Fruit fly (Drosophila melanogaster) whole organism, embryonic: Measurements from ENCODE around the gene ph-d.
A peak's percentile ranks its signal among the peaks of the same experiment; 100 is the strongest.

ENCODE experiments used
- Abd-B ChIP-seq: fragments of 200-800 bp; sonication (Bioruptor generic); optimal IDR thresholded peaks from 2 replicates; lab custom pipeline; 2018; ENCODE audit warnings: missing biosample characterization, mild to moderate bottlenecking, missing genetic modification characterization, moderate library complexity
- Bgb ChIP-seq: fragments of 200-800 bp; sonication (Bioruptor generic); IDR thresholded peaks from 2 replicates; pipeline ENCODE4 v1.3.6; 2022; ENCODE audit warnings: missing biosample characterization, missing genetic modification characterization; ENCODE audit not compliant: partially characterized antibody
- CG12744 ChIP-seq: fragments of 200-800 bp; sonication (Bioruptor generic); optimal IDR thresholded peaks from 2 replicates; lab custom pipeline; 2016; ENCODE audit warnings: missing biosample characterization, missing genetic modification characterization
- CG13287 ChIP-seq: fragments of 200-800 bp; sonication (Bioruptor generic); IDR thresholded peaks from 2 replicates; pipeline ENCODE4 v1.3.6; 2022; ENCODE audit warnings: missing biosample characterization, missing genetic modification characterization; ENCODE audit not compliant: partially characterized antibody
- CG15514 ChIP-seq: fragments of 200-800 bp; sonication (Bioruptor generic); optimal IDR thresholded peaks from 3 replicates; lab custom pipeline; 2017; ENCODE audit warnings: missing biosample characterization, missing genetic modification characterization, mild to moderate bottlenecking, moderate library complexity, missing genetic modification reagents
- CG18011 ChIP-seq: fragments of 200-800 bp; sonication (Bioruptor generic); optimal IDR thresholded peaks from 2 replicates; lab custom pipeline; 2017; ENCODE audit warnings: missing biosample characterization, missing genetic modification characterization, mild to moderate bottlenecking, moderate library complexity, missing genotype
- CG2875 ChIP-seq: fragments of 200-800 bp; sonication (Bioruptor generic); optimal IDR thresholded peaks from 2 replicates; lab custom pipeline; 2017; ENCODE audit warnings: missing biosample characterization, mild to moderate bottlenecking, missing genetic modification characterization, missing genetic modification reagents
- CG2889 ChIP-seq: fragments of 200-800 bp; sonication (Bioruptor generic); IDR thresholded peaks from 3 replicates; pipeline ENCODE4 v1.3.6; 2022; ENCODE audit warnings: missing biosample characterization, missing genetic modification characterization
- CG30431 ChIP-seq: fragments of 200-800 bp; sonication (Bioruptor generic); optimal IDR thresholded peaks from 2 replicates; lab custom pipeline; 2017; ENCODE audit warnings: missing biosample characterization, missing genetic modification characterization
- CG34376 ChIP-seq: fragments of 200-800 bp; sonication (Bioruptor generic); optimal IDR thresholded peaks from 2 replicates; lab custom pipeline; 2018; ENCODE audit warnings: missing biosample characterization, mild to moderate bottlenecking, missing genetic modification characterization
- CG4820 ChIP-seq: fragments of 200-800 bp; sonication (Bioruptor generic); optimal IDR thresholded peaks from 3 replicates; lab custom pipeline; 2016; ENCODE audit warnings: missing biosample characterization, missing genetic modification characterization
- CG6683 ChIP-seq: fragments of 200-800 bp; sonication (Bioruptor generic); optimal IDR thresholded peaks from 2 replicates; lab custom pipeline; 2017; ENCODE audit warnings: missing biosample characterization, mild to moderate bottlenecking, missing genetic modification characterization, missing genetic modification reagents
- D19A ChIP-seq: fragments of 200-800 bp; optimal IDR thresholded peaks from 3 replicates; lab custom pipeline; 2019; ENCODE audit warnings: missing biosample characterization, mild to moderate bottlenecking, missing genetic modification characterization, moderate library complexity
- D19B ChIP-seq: fragments of 200-800 bp; sonication (Bioruptor generic); optimal IDR thresholded peaks from 2 replicates; lab custom pipeline; 2017; ENCODE audit warnings: missing biosample characterization, mild to moderate bottlenecking, missing genetic modification characterization
- Dek ChIP-seq: fragments of 200-800 bp; sonication (Bioruptor generic); optimal IDR thresholded peaks from 3 replicates; lab custom pipeline; 2019; ENCODE audit warnings: missing biosample characterization, mild to moderate bottlenecking, missing genetic modification characterization, moderate library complexity
- Dref ChIP-seq: fragments of 200-800 bp; sonication (Bioruptor generic); IDR thresholded peaks from 2 replicates; pipeline ENCODE4 v1.3.6; 2022; ENCODE audit warnings: missing biosample characterization, missing genetic modification characterization
- Ets65A ChIP-seq: fragments of 200-800 bp; sonication (Bioruptor generic); peaks from one replicate; lab custom pipeline; 2016; ENCODE audit warnings: missing biosample characterization, missing genetic modification characterization
- H15 ChIP-seq: fragments of 200-800 bp; sonication (Bioruptor generic); IDR thresholded peaks from 3 replicates; pipeline ENCODE4 v1.3.6; 2022; ENCODE audit warnings: missing biosample characterization, missing genetic modification characterization
- HLHmδ ChIP-seq: fragments of 200-800 bp; sonication (Bioruptor generic); optimal IDR thresholded peaks from 2 replicates; lab custom pipeline; 2018; ENCODE audit warnings: missing biosample characterization, mild to moderate bottlenecking, missing genetic modification characterization, moderate library complexity
- Lpt ChIP-seq: fragments of >200 bp; optimal IDR thresholded peaks from 2 replicates; lab custom pipeline; 2018; ENCODE audit warnings: missing biosample characterization, missing genetic modification characterization
- MESR4 ChIP-seq: fragments of 200-800 bp; sonication (Bioruptor generic); optimal IDR thresholded peaks from 2 replicates; lab custom pipeline; 2018; ENCODE audit warnings: missing biosample characterization, mild to moderate bottlenecking, missing genetic modification characterization, moderate library complexity
- Myb ChIP-seq: fragments of 200-800 bp; sonication (Bioruptor generic); optimal IDR thresholded peaks from 2 replicates; lab custom pipeline; 2016; ENCODE audit warnings: missing biosample characterization, missing genetic modification characterization
- Nf-YB ChIP-seq: fragments of 200-800 bp; sonication (Bioruptor generic); optimal IDR thresholded peaks from 3 replicates; lab custom pipeline; 2019; ENCODE audit warnings: missing biosample characterization, mild to moderate bottlenecking, missing genetic modification characterization, moderate library complexity
- Optix ChIP-seq: fragments of 200-800 bp; sonication (Bioruptor generic); IDR thresholded peaks from 3 replicates; pipeline ENCODE4 v1.3.6; 2022; ENCODE audit warnings: missing biosample characterization, missing genetic modification characterization
- Sox100B ChIP-seq: fragments of 200-800 bp; sonication (Bioruptor generic); optimal IDR thresholded peaks from 3 replicates; lab custom pipeline; 2018; ENCODE audit warnings: missing biosample characterization, mild to moderate bottlenecking, missing genetic modification characterization
- Spps ChIP-seq: fragments of 200-800 bp; sonication (Bioruptor generic); optimal IDR thresholded peaks from 2 replicates; lab custom pipeline; 2018; ENCODE audit warnings: missing biosample characterization, mild to moderate bottlenecking, missing genetic modification characterization
- Sry-δ ChIP-seq: fragments of 200-800 bp; sonication (Bioruptor generic); optimal IDR thresholded peaks from 2 replicates; lab custom pipeline; 2016; ENCODE audit warnings: missing biosample characterization, missing genetic modification characterization
- Usf ChIP-seq: fragments of 200-800 bp; sonication (Bioruptor generic); optimal IDR thresholded peaks from 2 replicates; lab custom pipeline; 2017; ENCODE audit warnings: missing genotype, missing biosample characterization, missing genetic modification characterization
- Vsx1 ChIP-seq: fragments of 200-800 bp; sonication (Bioruptor generic); optimal IDR thresholded peaks from 2 replicates; lab custom pipeline; 2017; ENCODE audit warnings: missing biosample characterization, mild to moderate bottlenecking, missing genetic modification characterization, missing genetic modification reagents
- YL-1 ChIP-seq: fragments of 200-800 bp; sonication (Bioruptor generic); optimal IDR thresholded peaks from 3 replicates; lab custom pipeline; 2017; ENCODE audit warnings: missing biosample characterization, mild to moderate bottlenecking, missing genetic modification characterization
- al ChIP-seq: fragments of 200-800 bp; sonication (Bioruptor generic); IDR thresholded peaks from 2 replicates; pipeline ENCODE4 v1.3.6; 2022; ENCODE audit warnings: missing biosample characterization, missing genetic modification characterization
- ash1 ChIP-seq: fragments of 200-800 bp; sonication (Bioruptor generic); optimal IDR thresholded peaks from 2 replicates; lab custom pipeline; 2018; ENCODE audit warnings: missing biosample characterization, mild to moderate bottlenecking, missing genetic modification characterization
- bab2 ChIP-seq: fragments of 200-800 bp; sonication (Bioruptor generic); optimal IDR thresholded peaks from 2 replicates; lab custom pipeline; 2016; ENCODE audit warnings: missing biosample characterization, missing genetic modification characterization
- bigmax ChIP-seq: fragments of 200-800 bp; sonication (Bioruptor generic); optimal IDR thresholded peaks from 2 replicates; lab custom pipeline; 2018; ENCODE audit warnings: missing biosample characterization, mild to moderate bottlenecking, missing genetic modification characterization
- cg ChIP-seq: fragments of 200-800 bp; sonication (Bioruptor generic); optimal IDR thresholded peaks from 3 replicates; lab custom pipeline; 2019; ENCODE audit warnings: missing biosample characterization, mild to moderate bottlenecking, missing genetic modification characterization, moderate library complexity
- crol ChIP-seq: fragments of 200-800 bp; sonication (Bioruptor generic); IDR thresholded peaks from 2 replicates; pipeline ENCODE4 v1.3.6; 2022; ENCODE audit warnings: missing biosample characterization, missing genetic modification characterization
- gt ChIP-seq: fragments of 200-800 bp; sonication (Bioruptor generic); IDR thresholded peaks from 2 replicates; pipeline ENCODE4 v1.3.6; 2022; ENCODE audit warnings: missing biosample characterization, missing genetic modification characterization
- h ChIP-seq: fragments of >200 bp; optimal IDR thresholded peaks from 2 replicates; lab custom pipeline; 2017
- her ChIP-seq: fragments of 200-800 bp; sonication (Bioruptor generic); optimal IDR thresholded peaks from 2 replicates; lab custom pipeline; 2016; ENCODE audit warnings: missing biosample characterization, missing genetic modification characterization
- ken ChIP-seq: fragments of 200-800 bp; sonication (Bioruptor generic); IDR thresholded peaks from 3 replicates; pipeline ENCODE4 v1.3.6; 2022; ENCODE audit warnings: missing biosample characterization, missing genetic modification characterization
- kni ChIP-seq: fragments of 200-800 bp; sonication (Bioruptor generic); optimal IDR thresholded peaks from 3 replicates; lab custom pipeline; 2017; ENCODE audit warnings: mild to moderate bottlenecking, missing biosample characterization, missing genetic modification reagents, missing genetic modification characterization
- oc ChIP-seq: fragments of 200-800 bp; sonication (Bioruptor generic); optimal IDR thresholded peaks from 2 replicates; lab custom pipeline; 2018; ENCODE audit warnings: missing biosample characterization, mild to moderate bottlenecking, missing genetic modification characterization, moderate library complexity
- pan ChIP-seq, 4 experiments: fragments of >200 bp in 3 of 4; fragments of 200-800 bp in 1 of 4; sonication (Bioruptor generic) in 1 of 4; optimal IDR thresholded peaks in 3 of 4; IDR thresholded peaks in 1 of 4; 2 replicates each; pipeline versions ENCODE4 v1.3.6 to Lab custom; 2017 to 2022; ENCODE audit warnings: missing biosample characterization in 2 of 4, missing genetic modification characterization in 2 of 4, mixed read lengths in 1 of 4
- rib ChIP-seq: fragments of 200-800 bp; sonication (Bioruptor generic); IDR thresholded peaks from 2 replicates; pipeline ENCODE4 v1.3.6; 2022; ENCODE audit warnings: missing biosample characterization, missing genetic modification characterization
- row ChIP-seq: fragments of 200-800 bp; sonication (Bioruptor generic); IDR thresholded peaks from 3 replicates; pipeline ENCODE4 v1.3.6; 2022; ENCODE audit warnings: missing biosample characterization, missing genetic modification characterization
- sd ChIP-seq: fragments of 200-800 bp; sonication (Bioruptor generic); optimal IDR thresholded peaks from 3 replicates; lab custom pipeline; 2018; ENCODE audit warnings: missing biosample characterization, mild to moderate bottlenecking, missing genetic modification characterization, moderate library complexity
- slp2 ChIP-seq: fragments of 200-800 bp; sonication (Bioruptor generic); optimal IDR thresholded peaks from 2 replicates; lab custom pipeline; 2016; ENCODE audit warnings: missing biosample characterization, missing genetic modification characterization
- sr ChIP-seq: fragments of 200-800 bp; sonication (Bioruptor generic); IDR thresholded peaks from 3 replicates; pipeline ENCODE4 v1.3.6; 2022; ENCODE audit warnings: missing biosample characterization, missing genetic modification characterization
- ssp ChIP-seq: fragments of 200-800 bp; sonication (Bioruptor generic); IDR thresholded peaks from 2 replicates; pipeline ENCODE4 v1.3.6; 2022; ENCODE audit warnings: missing biosample characterization, missing genetic modification characterization
- toy ChIP-seq: fragments of 200-800 bp; sonication (Bioruptor generic); IDR thresholded peaks from 2 replicates; pipeline ENCODE4 v1.3.6; 2022; ENCODE audit warnings: missing biosample characterization, missing genetic modification characterization
- ttk ChIP-seq: fragments of 200-800 bp; sonication (Bioruptor generic); IDR thresholded peaks from 2 replicates; pipeline ENCODE4 v2.1.2; 2022; ENCODE audit warnings: missing biosample characterization, missing genetic modification characterization

ph-d gene

DNA sequence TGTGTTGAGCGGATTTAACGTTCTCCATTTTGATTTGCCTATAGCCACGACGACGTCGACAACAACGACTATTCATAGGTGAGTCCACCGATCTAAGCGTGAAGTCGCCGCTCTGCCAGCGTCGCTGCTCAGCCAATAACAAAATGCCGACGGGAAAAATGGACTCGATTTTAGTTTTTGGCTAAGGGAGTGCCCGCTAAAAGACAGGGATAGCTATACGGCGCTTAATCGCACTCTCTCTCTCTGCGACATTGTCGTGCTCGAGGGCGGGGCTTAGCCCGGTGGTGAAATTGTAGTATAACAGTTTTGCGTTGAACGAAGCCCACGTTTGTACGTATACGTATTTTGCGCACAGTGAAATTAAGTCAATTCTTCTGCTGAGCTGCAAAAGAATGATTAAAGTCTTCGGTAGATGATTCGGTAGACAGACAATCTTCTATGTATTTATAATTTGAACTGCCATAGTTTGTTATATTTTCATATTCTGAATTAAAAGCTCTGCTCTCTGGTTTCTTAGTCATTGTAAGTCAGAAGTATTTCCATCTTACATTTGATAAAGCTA is 2.5 kb upstream of the ph-d start (continued):
- no peak for TF ChIP-seq Sry-δ (GFP tag; lab: Kevin White, UChicago)
- TF ChIP-seq Sox100B (GFP tag; lab: Kevin White, UChicago): no peak
- no peak for TF ChIP-seq her (GFP tag; lab: Kevin White, UChicago)
- no peak for TF ChIP-seq Dek (tag; lab: Kevin White, UChicago)
- no peak for TF ChIP-seq slp2 (GFP tag; lab: Kevin White, UChicago)
- TF ChIP-seq ttk (GFP tag; lab: Robert Waterston, UW): no peak
- TF ChIP-seq gt: no peak
- no peak for TF ChIP-seq CG4820 (GFP tag; lab: Kevin White, UChicago)
- no peak for TF ChIP-seq CG34376 (GFP tag; lab: Kevin White, UChicago)
- TF ChIP-seq cg (GFP tag; lab: Kevin White, UChicago): peak; percentile 69
- peak; percentile 99 for TF ChIP-seq Nf-YB
- TF ChIP-seq Dref (GFP tag; lab: Robert Waterston, UW): no peak
- no peak for TF ChIP-seq CG2875 (GFP tag; lab: Kevin White, UChicago)
- TF ChIP-seq pan (optimal IDR thresholded peaks at IDR 0.05; lab: Kevin White, UChicago): no peak
- peak in 1 of 2 experiments; percentile 12 for TF ChIP-seq pan (GFP tag; optimal IDR thresholded peaks at IDR 0.05 in 1 of 2, IDR thresholded peaks at IDR 0.05 in 1 of 2)
- peak; percentile 35 for TF ChIP-seq kni (GFP tag; lab: Kevin White, UChicago)
- TF ChIP-seq al (GFP tag; lab: Robert Waterston, UW): no peak
- no peak for TF ChIP-seq bigmax (GFP tag; lab: Kevin White, UChicago)
- TF ChIP-seq toy (GFP tag; lab: Robert Waterston, UW): no peak
- TF ChIP-seq CG13287 (GFP tag; lab: Robert Waterston, UW): no peak; the same call in 1 of the 2 replicates
- no peak for TF ChIP-seq bab2 (GFP tag; lab: Kevin White, UChicago)
- no peak for TF ChIP-seq Usf
- no peak for TF ChIP-seq Lpt (GFP tag; lab: Kevin White, UChicago)
- no peak for TF ChIP-seq D19B (GFP tag; lab: Kevin White, UChicago)
- no peak for TF ChIP-seq CG15514 (GFP tag; lab: Kevin White, UChicago)
- TF ChIP-seq Bgb: peak; percentile 7; the same call in 1 of the 2 replicates
- no peak for TF ChIP-seq h (lab: Kevin White, UChicago)
- TF ChIP-seq CG2889 (GFP tag; lab: Robert Waterston, UW): no peak
- peak; percentile 16; the same call in 1 of the 2 replicates for TF ChIP-seq crol (GFP tag; lab: Robert Waterston, UW)
- TF ChIP-seq HLHmδ: no peak
- no peak for TF ChIP-seq D19A (tag; lab: Kevin White, UChicago)
- TF ChIP-seq CG6683 (GFP tag; lab: Kevin White, UChicago): no peak
- TF ChIP-seq YL-1 (GFP tag; lab: Kevin White, UChicago): no peak
- TF ChIP-seq Vsx1 (GFP tag; lab: Kevin White, UChicago): no peak
- peak; percentile 95 for TF ChIP-seq ash1
- no peak for TF ChIP-seq ssp (GFP tag; lab: Robert Waterston, UW)
- TF ChIP-seq Spps: no peak
- no peak for TF ChIP-seq Ets65A (GFP tag; lab: Kevin White, UChicago)
- TF ChIP-seq MESR4 (GFP tag; lab: Kevin White, UChicago): no peak
- no peak for TF ChIP-seq H15
- 0 out of 2 replicates have a peak, but pooled peaks have one; percentile 24 for TF ChIP-seq rib
- TF ChIP-seq ken (GFP tag; lab: Robert Waterston, UW): no peak
- no peak for TF ChIP-seq Optix (GFP tag; lab: Robert Waterston, UW)
- TF ChIP-seq sr (GFP tag; lab: Robert Waterston, UW): no peak
- TF ChIP-seq sd (tag; lab: Kevin White, UChicago): peak; percentile 15
- TF ChIP-seq row (GFP tag; lab: Robert Waterston, UW): peak; percentile 26; the same call in 1 of the 3 replicates
- no peak for TF ChIP-seq CG30431 (GFP tag; lab: Kevin White, UChicago)
- TF ChIP-seq Abd-B (GFP tag; lab: Kevin White, UChicago): no peak
- TF ChIP-seq CG12744: no peak
- TF ChIP-seq oc (tag; lab: Kevin White, UChicago): peak; percentile 38
- no peak for TF ChIP-seq Myb (GFP tag; lab: Kevin White, UChicago)
- TF ChIP-seq CG18011 (GFP tag; lab: Kevin White, UChicago): no peak
